Fruit fly (Drosophila melanogaster) whole organism, embryonic: ENCODE results near the gene Cln7.
A peak's percentile ranks its signal among the peaks of the same experiment; 100 is the strongest.

Source experiments
- ATbp ChIP-seq: fragments of 200-800 bp; sonication (Bioruptor generic); optimal IDR thresholded peaks from 2 replicates; lab custom pipeline; 2017; ENCODE audit warnings: missing biosample characterization, mild to moderate bottlenecking, missing genetic modification characterization, missing genetic modification reagents
- CG10147 ChIP-seq: fragments of 200-800 bp; sonication (Bioruptor generic); optimal IDR thresholded peaks from 2 replicates; lab custom pipeline; 2019; ENCODE audit warnings: missing biosample characterization, mild to moderate bottlenecking, missing genetic modification characterization, moderate library complexity
- CG10543 ChIP-seq: fragments of 200-800 bp; sonication (Bioruptor generic); optimal IDR thresholded peaks from 3 replicates; lab custom pipeline; 2017; ENCODE audit warnings: missing biosample characterization, mild to moderate bottlenecking, missing genetic modification characterization, moderate library complexity
- CG10565 ChIP-seq: fragments of 200-800 bp; sonication (Bioruptor generic); optimal IDR thresholded peaks from 3 replicates; lab custom pipeline; 2016; ENCODE audit warnings: missing biosample characterization, mild to moderate bottlenecking, missing genetic modification characterization
- CG11696 ChIP-seq: fragments of 200-800 bp; sonication (Bioruptor generic); IDR thresholded peaks from 2 replicates; pipeline ENCODE4 v1.3.6; 2022; ENCODE audit warnings: missing biosample characterization, missing genetic modification characterization
- CG12744 ChIP-seq: fragments of 200-800 bp; sonication (Bioruptor generic); optimal IDR thresholded peaks from 2 replicates; lab custom pipeline; 2016; ENCODE audit warnings: missing biosample characterization, missing genetic modification characterization
- CG13123 ChIP-seq: fragments of 200-800 bp; sonication (Bioruptor generic); optimal IDR thresholded peaks from 2 replicates; lab custom pipeline; 2016; ENCODE audit warnings: missing biosample characterization, missing genetic modification characterization
- CG13624 ChIP-seq: fragments of 200-800 bp; sonication (Bioruptor generic); optimal IDR thresholded peaks from 2 replicates; lab custom pipeline; 2016; ENCODE audit warnings: missing biosample characterization, missing genetic modification characterization
- CG14441 ChIP-seq: fragments of 200-800 bp; sonication (Bioruptor generic); IDR thresholded peaks from 2 replicates; pipeline ENCODE4 v1.3.6; 2022; ENCODE audit warnings: missing biosample characterization, missing genetic modification characterization
- CG14860 ChIP-seq: fragments of 200-800 bp; sonication (Bioruptor generic); IDR thresholded peaks from 3 replicates; pipeline ENCODE4 v1.3.6; 2022; ENCODE audit warnings: missing biosample characterization, missing genetic modification characterization; ENCODE audit not compliant: partially characterized antibody
- CG15696 ChIP-seq: fragments of 200-800 bp; sonication (Bioruptor generic); optimal IDR thresholded peaks from 2 replicates; lab custom pipeline; 2019; ENCODE audit warnings: missing biosample characterization, mild to moderate bottlenecking, missing genetic modification characterization, moderate library complexity
- CG17328 ChIP-seq: fragments of 200-800 bp; sonication (Bioruptor generic); IDR thresholded peaks from 2 replicates; pipeline ENCODE4 v1.3.6; 2022; ENCODE audit warnings: missing biosample characterization, missing genetic modification characterization
- CG2678 ChIP-seq: fragments of 200-800 bp; sonication (Bioruptor generic); optimal IDR thresholded peaks from 3 replicates; lab custom pipeline; 2019; ENCODE audit warnings: missing biosample characterization, mild to moderate bottlenecking, missing genetic modification characterization, moderate library complexity
- CG31224 ChIP-seq: fragments of 200-800 bp; sonication (Bioruptor generic); IDR thresholded peaks from 2 replicates; pipeline ENCODE4 v1.3.6; 2022; ENCODE audit warnings: missing biosample characterization, missing genetic modification characterization
- CG31365 ChIP-seq: fragments of 200-800 bp; sonication (Bioruptor generic); optimal IDR thresholded peaks from 2 replicates; lab custom pipeline; 2018; ENCODE audit warnings: missing biosample characterization, mild to moderate bottlenecking, missing genetic modification characterization
- CG32772 ChIP-seq: fragments of 200-800 bp; sonication (Bioruptor generic); IDR thresholded peaks from 2 replicates; pipeline ENCODE4 v1.3.6; 2022; ENCODE audit warnings: missing biosample characterization, missing genetic modification characterization
- CG3726 ChIP-seq: fragments of 200-800 bp; sonication (Bioruptor generic); IDR thresholded peaks from 3 replicates; pipeline ENCODE4, ENCODE4 v1.3.6; 2022; ENCODE audit warnings: missing biosample characterization, missing genetic modification characterization
- CG5180 ChIP-seq: fragments of 200-800 bp; sonication (Bioruptor generic); optimal IDR thresholded peaks from 3 replicates; lab custom pipeline; 2017; ENCODE audit warnings: missing biosample characterization, missing genetic modification characterization, mild to moderate bottlenecking, moderate library complexity, missing genetic modification reagents
- CG5953 ChIP-seq: fragments of 200-800 bp; sonication (Bioruptor generic); IDR thresholded peaks from 2 replicates; pipeline ENCODE4 v1.3.6; 2022; ENCODE audit warnings: missing biosample characterization, missing genetic modification characterization
- CG6765 ChIP-seq: fragments of 200-800 bp; sonication (Bioruptor generic); optimal IDR thresholded peaks from 3 replicates; lab custom pipeline; 2017; ENCODE audit warnings: missing biosample characterization, mild to moderate bottlenecking, missing genetic modification characterization
- CG7745 ChIP-seq: fragments of 200-800 bp; sonication (Bioruptor generic); optimal IDR thresholded peaks from 2 replicates; lab custom pipeline; 2018; ENCODE audit warnings: missing biosample characterization, mild to moderate bottlenecking, missing genetic modification characterization, moderate library complexity
- CG7963 ChIP-seq: fragments of 200-800 bp; sonication (Bioruptor generic); IDR thresholded peaks from 3 replicates; pipeline ENCODE4 v1.3.6; 2022; ENCODE audit warnings: missing biosample characterization, missing genetic modification characterization; ENCODE audit not compliant: partially characterized antibody
- D ChIP-seq, 2 experiments: fragments of 200-800 bp in 1 of 2; fragments of >200 bp in 1 of 2; sonication (Bioruptor generic) in 1 of 2; optimal IDR thresholded peaks; 2 replicates in 1 of 2; 3 replicates in 1 of 2; lab custom pipeline; 2017; ENCODE audit warnings: mild to moderate bottlenecking in 1 of 2, missing biosample characterization in 1 of 2, missing genetic modification characterization in 1 of 2, missing genetic modification reagents in 1 of 2
- Dbx ChIP-seq: fragments of 200-800 bp; sonication (Bioruptor generic); IDR thresholded peaks from 3 replicates; pipeline ENCODE4 v1.3.6; 2022; ENCODE audit warnings: missing biosample characterization, missing genetic modification characterization
- Deaf1 ChIP-seq: fragments of 200-800 bp; optimal IDR thresholded peaks from 3 replicates; lab custom pipeline; 2019; ENCODE audit warnings: missing biosample characterization, mild to moderate bottlenecking, missing genetic modification characterization, moderate library complexity
- Dref ChIP-seq: fragments of 200-800 bp; sonication (Bioruptor generic); IDR thresholded peaks from 2 replicates; pipeline ENCODE4 v1.3.6; 2022; ENCODE audit warnings: missing biosample characterization, missing genetic modification characterization
- Hmr ChIP-seq: fragments of 200-800 bp; sonication (Bioruptor generic); optimal IDR thresholded peaks from 3 replicates; lab custom pipeline; 2017; ENCODE audit warnings: mild to moderate bottlenecking, missing biosample characterization, missing genetic modification reagents, missing genetic modification characterization
- Hr39 ChIP-seq: fragments of >200 bp; optimal IDR thresholded peaks from 2 replicates; lab custom pipeline; 2017
- Mad ChIP-seq: fragments of 200-800 bp; sonication (Bioruptor generic); optimal IDR thresholded peaks from 2 replicates; lab custom pipeline; 2016; ENCODE audit warnings: missing biosample characterization, missing genetic modification characterization
- NfI ChIP-seq: fragments of 200-800 bp; sonication (Bioruptor generic); optimal IDR thresholded peaks from 3 replicates; lab custom pipeline; 2018; ENCODE audit warnings: missing biosample characterization, mild to moderate bottlenecking, missing genetic modification characterization, moderate library complexity
- Sry-δ ChIP-seq: fragments of 200-800 bp; sonication (Bioruptor generic); optimal IDR thresholded peaks from 2 replicates; lab custom pipeline; 2016; ENCODE audit warnings: missing biosample characterization, missing genetic modification characterization
- cas ChIP-seq: fragments of 200-800 bp; sonication (Bioruptor generic); IDR thresholded peaks from 2 replicates; pipeline ENCODE4 v1.3.6; 2022; ENCODE audit warnings: missing biosample characterization, missing genetic modification characterization
- caup ChIP-seq: fragments of 200-800 bp; sonication (Bioruptor generic); optimal IDR thresholded peaks from 3 replicates; lab custom pipeline; 2017; ENCODE audit warnings: missing biosample characterization, mild to moderate bottlenecking, missing genetic modification characterization, moderate library complexity; ENCODE audit not compliant: severe bottlenecking
- da ChIP-seq: fragments of 200-800 bp; sonication (Bioruptor generic); optimal IDR thresholded peaks from 2 replicates; lab custom pipeline; 2016; ENCODE audit warnings: missing biosample characterization, missing genetic modification characterization
- esg ChIP-seq: fragments of 200-800 bp; sonication (Bioruptor generic); conservative IDR thresholded peaks from 2 replicates; pipeline ENCODE4 v1.3.6; 2022; ENCODE audit warnings: missing biosample characterization, missing genetic modification characterization
- fru ChIP-seq: fragments of >200 bp; optimal IDR thresholded peaks from 2 replicates; lab custom pipeline; 2017
- grau ChIP-seq: fragments of 200-800 bp; optimal IDR thresholded peaks from 3 replicates; lab custom pipeline; 2019; ENCODE audit warnings: missing biosample characterization, mild to moderate bottlenecking, missing genetic modification characterization, moderate library complexity
- h ChIP-seq: fragments of >200 bp; optimal IDR thresholded peaks from 2 replicates; lab custom pipeline; 2017
- ham ChIP-seq: fragments of 200-800 bp; sonication (Bioruptor generic); IDR thresholded peaks from 2 replicates; pipeline ENCODE4 v1.3.6; 2022; ENCODE audit warnings: missing biosample characterization, missing genetic modification characterization
- hbn ChIP-seq: fragments of 200-800 bp; sonication (Bioruptor generic); IDR thresholded peaks from 2 replicates; pipeline ENCODE4 v1.3.6; 2022; ENCODE audit warnings: missing biosample characterization, missing genetic modification characterization; ENCODE audit not compliant: partially characterized antibody
- ken ChIP-seq: fragments of 200-800 bp; sonication (Bioruptor generic); IDR thresholded peaks from 3 replicates; pipeline ENCODE4 v1.3.6; 2022; ENCODE audit warnings: missing biosample characterization, missing genetic modification characterization
- nmo ChIP-seq: fragments of 200-800 bp; sonication (Bioruptor generic); optimal IDR thresholded peaks from 2 replicates; lab custom pipeline; 2018; ENCODE audit warnings: missing biosample characterization, mild to moderate bottlenecking, missing genetic modification characterization, moderate library complexity
- odd ChIP-seq: fragments of 200-800 bp; sonication (Bioruptor generic); optimal IDR thresholded peaks from 2 replicates; lab custom pipeline; 2017; ENCODE audit warnings: missing biosample characterization, mild to moderate bottlenecking, missing genetic modification characterization
- psq ChIP-seq: fragments of 200-800 bp; sonication (Bioruptor generic); optimal IDR thresholded peaks from 2 replicates; lab custom pipeline; 2017; ENCODE audit warnings: missing biosample characterization, missing genetic modification characterization
- repo ChIP-seq: fragments of 200-800 bp; sonication (Bioruptor generic); optimal IDR thresholded peaks from 2 replicates; lab custom pipeline; 2016; ENCODE audit warnings: missing biosample characterization, missing genetic modification characterization
- shn ChIP-seq: fragments of 200-800 bp; sonication (Bioruptor generic); optimal IDR thresholded peaks from 3 replicates; lab custom pipeline; 2016; ENCODE audit warnings: missing biosample characterization, missing genetic modification characterization
- sisA ChIP-seq: fragments of 200-800 bp; sonication (Bioruptor generic); IDR thresholded peaks from 2 replicates; pipeline ENCODE4 v1.3.6; 2022; ENCODE audit warnings: missing biosample characterization, missing genetic modification characterization
- so ChIP-seq: fragments of 200-800 bp; sonication (Bioruptor generic); IDR thresholded peaks from 3 replicates; pipeline ENCODE4 v1.3.6; 2022; ENCODE audit warnings: missing biosample characterization, missing genetic modification characterization
- wor ChIP-seq: fragments of 200-800 bp; sonication (Bioruptor generic); IDR thresholded peaks from 2 replicates; pipeline ENCODE4 v1.3.6; 2022; ENCODE audit warnings: missing biosample characterization, missing genetic modification characterization
- zfh1 ChIP-seq: fragments of 200-800 bp; sonication (Bioruptor generic); IDR thresholded peaks from 3 replicates; pipeline ENCODE4 v1.3.6; 2022; ENCODE audit warnings: missing biosample characterization, missing genetic modification characterization

Gene Cln7

DNA sequence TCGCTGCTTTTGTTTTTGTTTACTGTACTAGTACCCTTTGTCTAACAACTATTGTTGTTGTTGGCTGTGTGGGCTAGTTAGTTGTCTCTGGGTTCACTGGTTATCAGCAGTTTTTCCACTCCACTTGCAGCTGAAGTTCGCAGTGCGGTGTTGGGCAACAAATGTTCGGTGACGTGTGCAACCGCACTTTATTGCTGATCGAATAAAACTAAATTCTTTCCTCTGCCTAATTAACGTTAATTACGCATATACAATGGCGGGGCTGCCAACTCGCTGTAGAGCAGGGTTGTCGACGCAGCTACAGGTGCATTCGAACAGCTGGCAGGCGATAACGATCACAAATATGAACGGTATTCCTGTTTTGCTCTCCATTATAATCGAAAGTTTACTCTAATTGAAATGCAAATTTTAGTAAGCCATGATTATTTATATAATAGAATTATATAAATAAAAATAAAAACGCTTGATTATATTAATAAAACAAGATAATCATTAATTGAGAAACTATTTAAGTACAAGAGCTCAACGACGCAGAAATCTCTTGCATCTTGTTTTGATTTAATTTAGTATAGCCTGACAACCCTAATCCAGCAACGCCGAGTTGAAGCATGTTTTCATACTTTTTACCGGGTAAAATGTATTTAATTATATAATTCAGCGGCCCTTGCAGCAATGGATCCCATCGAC lies 16.3 kb downstream of the Cln7 start, which contains the start of the genes mrva, CG42307 and mus312 (continued):
- TF ChIP-seq cas (GFP tag; lab: Robert Waterston, UW) (peak; percentile 49; the same call in 1 of the 2 replicates), CG2678 (tag; lab: Kevin White, UChicago) (no peak), repo (GFP tag; lab: Kevin White, UChicago) (peak; percentile 52), psq (GFP tag; lab: Kevin White, UChicago) (peak; percentile 68), esg (peak; percentile 86), CG7745 (peak; percentile 100), CG31224 (peak; percentile 78), Mad (peak; percentile 41), zfh1 (GFP tag; lab: Robert Waterston, UW) (peak; percentile 85), CG7963 (no peak), grau (tag; lab: Kevin White, UChicago) (peak; percentile 94), CG12744 (GFP tag; lab: Kevin White, UChicago) (peak; percentile 8), CG13624 (peak; percentile 89), odd (GFP tag; lab: Kevin White, UChicago) (peak; percentile 88), NfI (GFP tag; lab: Kevin White, UChicago) (peak; percentile 91), CG6765 (GFP tag; lab: Kevin White, UChicago) (peak; percentile 89), Sry-δ (GFP tag; lab: Kevin White, UChicago) (peak; percentile 42), so (peak; percentile 87; the same call in 2 of the 3 replicates), CG3726 (GFP tag; lab: Robert Waterston, UW) (no peak), ATbp (GFP tag; lab: Kevin White, UChicago) (no peak), da (GFP tag; lab: Kevin White, UChicago) (no peak), wor (GFP tag; lab: Robert Waterston, UW) (peak; percentile 76), CG15696 (tag; lab: Kevin White, UChicago) (peak; percentile 89), CG13123 (GFP tag; lab: Kevin White, UChicago) (peak; percentile 74), sisA (peak; percentile 74), h (lab: Kevin White, UChicago) (no peak), D (optimal IDR thresholded peaks at IDR 0.05; lab: Kevin White, UChicago) (no peak), D (GFP tag; optimal IDR thresholded peaks at IDR 0.05; lab: Kevin White, UChicago) (peak; percentile 83), Deaf1 (tag; lab: Kevin White, UChicago) (no peak), Dref (GFP tag; lab: Robert Waterston, UW) (peak; percentile 66), fru (lab: Kevin White, UChicago) (no peak), ham (GFP tag; lab: Robert Waterston, UW) (no peak), shn (GFP tag; lab: Kevin White, UChicago) (peak; percentile 17), CG14441 (GFP tag; lab: Robert Waterston, UW) (peak; percentile 69), caup (GFP tag; lab: Kevin White, UChicago) (peak; percentile 75), ken (GFP tag; lab: Robert Waterston, UW) (peak; percentile 68), CG10543 (GFP tag; lab: Kevin White, UChicago) (peak; percentile 96), CG5180 (no peak), nmo (GFP tag; lab: Kevin White, UChicago) (peak; percentile 80), CG11696 (GFP tag; lab: Robert Waterston, UW) (peak; percentile 52; the same call in 1 of the 2 replicates), CG32772 (GFP tag; lab: Robert Waterston, UW) (peak; percentile 82), CG14860 (GFP tag; lab: Robert Waterston, UW) (no peak), Hr39 (no peak), CG10565 (no peak), Dbx (GFP tag; lab: Robert Waterston, UW) (peak; percentile 83), CG10147 (peak; percentile 91), CG31365 (tag; lab: Kevin White, UChicago) (no peak), hbn (no peak; the same call in 1 of the 2 replicates), Hmr (GFP tag; lab: Kevin White, UChicago) (no peak), CG5953 (GFP tag; lab: Robert Waterston, UW) (peak; percentile 68; the same call in 1 of the 2 replicates), CG17328 (GFP tag; lab: Robert Waterston, UW) (peak; percentile 79)
